Worm (Caenorhabditis elegans) whole organism, L3 larva: ENCODE measurements around the gene C49F5.5.
A peak's percentile ranks its signal among the peaks of the same experiment; 100 is the strongest.
"Not testable (repeated sequence)": the region's sequence is repeated elsewhere in the genome, so short reads cannot be mapped to it uniquely, and the experiment has no call there.

Source experiments
- R02D3.7 ChIP-seq: fragments of 150-350 bp; optimal IDR thresholded peaks from 2 replicates; lab custom pipeline; 2014; ENCODE audit warnings: missing biosample characterization, missing genetic modification characterization
- ama-1 ChIP-seq: fragments of 150-350 bp; optimal IDR thresholded peaks from 2 replicates; lab custom pipeline; 2018
- ceh-28 ChIP-seq: fragments of 150-350 bp; optimal IDR thresholded peaks from 2 replicates; lab custom pipeline; 2014; ENCODE audit warnings: missing biosample characterization, missing genetic modification reagents, missing genetic modification characterization
- ceh-82 ChIP-seq: fragments of 150-350 bp; optimal IDR thresholded peaks from 2 replicates; lab custom pipeline; 2014; ENCODE audit warnings: missing biosample characterization, missing genetic modification characterization
- ceh-9 ChIP-seq: sonication (generic microtip); optimal IDR thresholded peaks from 2 replicates; lab custom pipeline; 2018; ENCODE audit warnings: missing biosample characterization, missing genetic modification characterization
- daf-12 ChIP-seq: fragments of 150-350 bp; optimal IDR thresholded peaks from 2 replicates; lab custom pipeline; 2014; ENCODE audit warnings: missing biosample characterization, missing genetic modification reagents, missing genetic modification characterization
- elt-1 ChIP-seq: fragments of 150-350 bp; optimal IDR thresholded peaks from 2 replicates; lab custom pipeline; 2014; ENCODE audit warnings: missing biosample characterization, missing genetic modification characterization
- elt-2 ChIP-seq: sonication (generic microtip); optimal IDR thresholded peaks from 2 replicates; lab custom pipeline; 2016; ENCODE audit warnings: missing genetic modification reagents, mild to moderate bottlenecking, missing genetic modification characterization, missing compliant biosample characterization
- elt-3 ChIP-seq, 3 experiments: fragments of 150-350 bp in 1 of 3; sonication (generic microtip) in 2 of 3; optimal IDR thresholded peaks; 2 replicates in 2 of 3; 4 replicates in 1 of 3; lab custom pipeline; 2014 to 2017; ENCODE audit warnings: missing biosample characterization in 3 of 3, missing genetic modification characterization in 3 of 3
- fkh-10 ChIP-seq: sonication (generic microtip); optimal IDR thresholded peaks from 2 replicates; lab custom pipeline; 2017; ENCODE audit warnings: missing biosample characterization, missing genetic modification reagents, missing genetic modification characterization
- fos-1 ChIP-seq: fragments of 150-350 bp; optimal IDR thresholded peaks from 2 replicates; lab custom pipeline; 2014; ENCODE audit warnings: missing biosample characterization, missing genetic modification characterization
- hmg-11 ChIP-seq: sonication (generic microtip); optimal IDR thresholded peaks from 2 replicates; lab custom pipeline; 2016; ENCODE audit warnings: missing genetic modification characterization, missing compliant biosample characterization
- jun-1 ChIP-seq: fragments of 150-350 bp; optimal IDR thresholded peaks from 2 replicates; lab custom pipeline; 2014; ENCODE audit warnings: missing biosample characterization, missing genetic modification reagents, missing genetic modification characterization
- lin-15B ChIP-seq: fragments of 150-350 bp; optimal IDR thresholded peaks from 2 replicates; lab custom pipeline; 2014; ENCODE audit warnings: missing biosample characterization, missing genetic modification characterization
- lin-39 ChIP-seq: fragments of 150-350 bp; optimal IDR thresholded peaks from 2 replicates; lab custom pipeline; 2018; ENCODE audit warnings: missing biosample characterization, missing genetic modification reagents, missing genetic modification characterization
- lsy-12 ChIP-seq: sonication (generic microtip); optimal IDR thresholded peaks from 2 replicates; lab custom pipeline; 2016; ENCODE audit warnings: mild to moderate bottlenecking, missing genetic modification characterization, missing compliant biosample characterization
- mdl-1 ChIP-seq: fragments of 150-350 bp; optimal IDR thresholded peaks from 2 replicates; lab custom pipeline; 2014; ENCODE audit warnings: missing biosample characterization, missing genetic modification characterization
- mml-1 ChIP-seq: fragments of 150-350 bp; sonication (generic microtip); optimal IDR thresholded peaks from 3 replicates; lab custom pipeline; 2014; ENCODE audit warnings: missing biosample characterization, missing genetic modification characterization
- nfya-1 ChIP-seq: sonication (generic microtip); optimal IDR thresholded peaks from 2 replicates; lab custom pipeline; 2017; ENCODE audit warnings: missing genetic modification characterization, mild to moderate bottlenecking, missing compliant biosample characterization, antibody characterized with exemption, moderate library complexity; ENCODE audit not compliant: insufficient read depth
- nhr-11 ChIP-seq: fragments of 150-350 bp; optimal IDR thresholded peaks from 2 replicates; lab custom pipeline; 2014; ENCODE audit warnings: missing biosample characterization, missing genetic modification characterization
- nhr-23 ChIP-seq: fragments of 150-350 bp; optimal IDR thresholded peaks from 2 replicates; lab custom pipeline; 2014; ENCODE audit warnings: missing biosample characterization, missing genetic modification reagents, missing genetic modification characterization
- nhr-237 ChIP-seq: fragments of 150-350 bp; optimal IDR thresholded peaks from 2 replicates; lab custom pipeline; 2014; ENCODE audit warnings: missing biosample characterization, missing genetic modification characterization
- nhr-25 ChIP-seq: sonication (generic microtip); optimal IDR thresholded peaks from 2 replicates; lab custom pipeline; 2017; ENCODE audit warnings: missing biosample characterization, missing genetic modification characterization
- nhr-28 ChIP-seq: fragments of 150-350 bp; optimal IDR thresholded peaks from 2 replicates; lab custom pipeline; 2014; ENCODE audit warnings: missing biosample characterization, missing genetic modification characterization
- nhr-43 ChIP-seq: sonication (generic microtip); optimal IDR thresholded peaks from 2 replicates; lab custom pipeline; 2016; ENCODE audit warnings: mild to moderate bottlenecking, missing genetic modification characterization, missing compliant biosample characterization; ENCODE audit not compliant: poor library complexity, severe bottlenecking
- nhr-76 ChIP-seq: fragments of 150-350 bp; sonication (generic microtip); optimal IDR thresholded peaks from 5 replicates; lab custom pipeline; 2014; ENCODE audit warnings: missing biosample characterization, missing genetic modification characterization
- nhr-77 ChIP-seq: fragments of 150-350 bp; optimal IDR thresholded peaks from 2 replicates; lab custom pipeline; 2014; ENCODE audit warnings: missing biosample characterization, missing genetic modification characterization
- pha-4 ChIP-seq: fragments of 150-350 bp; optimal IDR thresholded peaks from 2 replicates; lab custom pipeline; 2014; ENCODE audit warnings: missing biosample characterization, missing genetic modification reagents, missing genetic modification characterization
- pqm-1 ChIP-seq: fragments of 150-350 bp; optimal IDR thresholded peaks from 2 replicates; lab custom pipeline; 2017; ENCODE audit warnings: missing biosample characterization, missing genetic modification characterization, inconsistent platforms
- skn-1 ChIP-seq: fragments of 150-350 bp; optimal IDR thresholded peaks from 2 replicates; lab custom pipeline; 2014; ENCODE audit warnings: missing biosample characterization, missing genetic modification characterization
- tbx-2 ChIP-seq: sonication (generic microtip); optimal IDR thresholded peaks from 2 replicates; lab custom pipeline; 2016; ENCODE audit warnings: mild to moderate bottlenecking, missing genetic modification characterization, missing compliant biosample characterization
- unc-39 ChIP-seq: sonication (generic microtip); optimal IDR thresholded peaks from 4 replicates; lab custom pipeline; 2017; ENCODE audit warnings: missing biosample characterization, missing genetic modification characterization
- unc-62 ChIP-seq: fragments of 150-350 bp; sonication (generic microtip); optimal IDR thresholded peaks from 4 replicates; lab custom pipeline; 2014; ENCODE audit warnings: missing biosample characterization, missing genetic modification reagents, missing genetic modification characterization
- ztf-11 ChIP-seq: fragments of 150-350 bp; optimal IDR thresholded peaks from 2 replicates; lab custom pipeline; 2014; ENCODE audit warnings: missing biosample characterization, missing genetic modification characterization
- ztf-4 ChIP-seq: fragments of 150-350 bp; optimal IDR thresholded peaks from 2 replicates; lab custom pipeline; 2014; ENCODE audit warnings: missing biosample characterization, missing genetic modification characterization

C49F5.5 gene

DNA sequence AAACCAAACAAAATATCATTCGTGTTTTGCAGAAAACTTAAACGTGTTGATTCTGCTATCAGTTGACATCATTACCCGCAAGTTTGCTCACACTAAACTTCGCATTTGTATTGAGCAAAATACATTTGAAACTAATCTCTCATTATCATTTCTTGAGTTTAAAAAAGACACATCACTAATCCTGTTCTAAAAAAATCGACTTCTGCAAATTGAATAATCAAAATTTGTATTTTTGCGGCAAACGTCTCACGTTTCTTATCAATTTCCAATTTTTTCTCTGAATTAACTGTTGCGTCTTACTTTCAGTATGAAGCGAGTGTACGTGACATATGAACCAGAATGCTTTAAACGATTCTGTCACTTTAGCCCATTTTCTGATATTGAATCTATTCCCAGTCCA lies 26.1 kb upstream of the C49F5.5 start, which contains the start of gene C49F5.8:
Gene C49F5.8, plus strand, starts transcription at position 301 of the 400 bp plus-strand sequence.
- no peak for TF ChIP-seq jun-1 (tag; lab: Kevin White, UChicago)
- no peak for TF ChIP-seq ceh-9
- no peak for TF ChIP-seq nhr-76 (tag; lab: Kevin White, UChicago)
- no peak for TF ChIP-seq lin-39
- no peak for TF ChIP-seq R02D3.7 (tag; lab: Kevin White, UChicago)
- TF ChIP-seq ama-1 (lab: Kevin White, UChicago): no peak
- no peak for TF ChIP-seq hmg-11 (tag; lab: Kevin White, UChicago)
- no peak for TF ChIP-seq ceh-28 (tag; lab: Kevin White, UChicago)
- no peak for TF ChIP-seq daf-12 (tag; lab: Kevin White, UChicago)
- no peak for TF ChIP-seq mml-1
- no peak for TF ChIP-seq lsy-12 (tag; lab: Kevin White, UChicago)
- TF ChIP-seq mdl-1 (tag; lab: Kevin White, UChicago): no peak
- TF ChIP-seq unc-39 (tag; lab: Kevin White, UChicago): no peak
- no peak for TF ChIP-seq ceh-82 (tag; lab: Kevin White, UChicago)
- no peak for TF ChIP-seq elt-2 (tag; lab: Kevin White, UChicago)
- no peak for TF ChIP-seq fkh-10
- TF ChIP-seq nhr-237 (tag; lab: Kevin White, UChicago): no peak

DNA sequence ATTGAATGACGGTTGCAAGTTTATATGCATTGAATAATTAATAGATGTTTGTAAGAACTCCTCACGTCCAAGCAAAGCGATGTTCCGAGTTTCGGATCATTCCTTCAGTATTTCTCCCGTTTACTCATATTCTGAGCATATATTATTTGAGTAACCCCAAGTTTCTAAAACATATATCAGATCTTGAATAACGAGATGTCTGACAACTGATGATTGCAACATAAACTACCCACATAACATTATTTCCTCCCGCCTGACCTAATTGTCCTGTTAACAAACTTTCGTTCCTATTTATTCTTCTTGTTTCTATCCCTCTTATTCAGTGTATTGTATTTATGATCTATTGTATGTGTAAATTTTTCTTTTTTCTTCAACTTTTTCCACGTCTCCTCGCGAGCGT lies 24.9 kb upstream of the C49F5.5 start, which contains the start of gene C49F5.13:
Gene C49F5.13, plus strand, starts transcription at position 301 of the 400 bp plus-strand sequence.
- not testable (repeated sequence) for TF ChIP-seq nhr-237 (tag; lab: Kevin White, UChicago); tbx-2; nhr-76 (tag; lab: Kevin White, UChicago)

DNA sequence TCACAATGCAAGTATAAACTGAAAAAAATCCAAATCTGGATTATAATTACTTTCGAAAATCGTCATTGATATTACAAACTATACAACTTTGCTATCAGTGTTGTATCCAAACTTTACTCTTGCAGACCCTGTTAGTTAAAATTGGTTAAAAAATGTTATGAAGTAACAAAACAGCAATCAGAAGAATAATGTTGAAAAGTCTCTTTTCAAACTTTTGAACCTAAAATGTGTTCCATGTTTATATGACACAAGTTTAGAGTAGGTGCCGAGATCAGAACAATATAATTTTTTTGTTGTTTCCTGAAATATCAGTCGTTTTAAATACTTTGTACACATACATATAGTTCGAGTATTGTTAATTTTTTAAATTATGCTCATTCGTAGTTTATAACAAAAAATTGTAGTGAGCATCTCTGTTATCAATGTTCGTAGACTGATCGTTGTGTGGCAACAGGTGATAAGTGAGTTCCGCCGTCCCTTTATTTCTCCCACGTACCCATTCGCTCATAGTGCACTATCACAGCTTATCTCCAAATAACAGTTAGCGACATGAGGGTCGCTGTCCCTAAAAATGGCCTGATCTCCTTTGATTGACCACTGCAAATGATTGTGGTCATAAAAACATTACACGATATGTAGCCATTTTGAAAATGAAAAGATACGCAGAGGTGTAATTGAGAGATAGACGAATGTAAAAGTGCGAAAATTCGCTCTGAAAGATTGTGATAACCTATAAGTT lies 23.8 kb upstream of the C49F5.5 start:
- TF ChIP-seq fkh-10: no peak
- TF ChIP-seq lin-15B (tag; lab: Kevin White, UChicago): no peak
- TF ChIP-seq ztf-11 (tag; lab: Kevin White, UChicago): no peak
- no peak for TF ChIP-seq ceh-28 (tag; lab: Kevin White, UChicago)
- no peak for TF ChIP-seq pha-4 (tag; lab: Kevin White, UChicago)
- no peak for TF ChIP-seq skn-1 (tag; lab: Kevin White, UChicago)
- peak; percentile 94 for TF ChIP-seq elt-2 (tag; lab: Kevin White, UChicago)
- peak; percentile 33 for TF ChIP-seq jun-1 (tag; lab: Kevin White, UChicago)
- TF ChIP-seq lin-39: no peak
- TF ChIP-seq pqm-1 (tag; lab: Kevin White, UChicago): peak; percentile 54
- peak in 2 of 3 experiments; percentile 22 to 68 for TF ChIP-seq elt-3 (tag; optimal IDR thresholded peaks at IDR 0.05; lab: Kevin White, UChicago)

DNA sequence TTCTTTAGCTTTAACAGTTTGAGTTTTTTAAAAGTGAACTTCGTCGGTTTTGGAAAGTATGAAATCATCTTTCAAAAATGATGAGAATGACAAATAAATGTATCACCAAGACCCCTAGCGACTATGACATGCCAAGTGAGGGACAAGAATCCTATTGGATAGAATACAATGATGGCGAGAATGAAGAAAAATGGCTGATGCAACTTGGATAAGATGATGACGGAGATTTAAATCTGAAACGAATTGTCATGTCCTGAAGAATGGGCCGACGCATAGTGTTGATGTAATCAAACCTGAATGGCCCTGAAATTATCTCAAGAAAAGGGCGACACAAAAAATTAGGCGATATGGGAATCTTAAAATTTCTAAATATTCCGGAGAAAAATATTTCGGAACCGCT lies 22.3 kb upstream of the C49F5.5 start:
- no peak for TF ChIP-seq jun-1 (tag; lab: Kevin White, UChicago)
- TF ChIP-seq elt-1 (tag; lab: Kevin White, UChicago): peak; percentile 74
- TF ChIP-seq nhr-25 (tag; lab: Kevin White, UChicago): peak; percentile 47
- TF ChIP-seq nhr-23 (tag; lab: Kevin White, UChicago): peak; percentile 27
- TF ChIP-seq ztf-4 (tag; lab: Kevin White, UChicago): no peak
- TF ChIP-seq, all 47 proteins: peak for 3

DNA sequence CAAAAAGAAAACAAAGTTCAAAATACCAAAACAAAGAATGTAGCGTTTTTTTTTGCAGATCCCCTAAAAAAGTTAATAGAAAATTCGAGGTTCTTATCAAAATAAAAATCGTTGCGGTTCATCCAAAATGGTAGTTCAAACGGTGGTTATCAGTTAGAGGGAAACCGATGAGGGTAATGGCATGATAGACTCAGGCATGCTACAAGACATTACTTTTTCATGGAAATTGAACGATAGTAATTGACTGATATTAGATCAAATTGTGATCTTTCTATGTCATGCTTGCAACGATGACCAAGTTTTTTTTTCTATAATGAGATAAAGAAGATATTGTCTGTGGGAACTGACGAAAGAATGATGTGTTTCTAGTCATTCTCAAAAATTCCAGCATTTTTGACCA lies 21.4 kb upstream of the C49F5.5 start:
- TF ChIP-seq nhr-43 (tag; lab: Kevin White, UChicago) (peak; percentile 10), nhr-76 (tag; lab: Kevin White, UChicago) (no peak), elt-2 (tag; lab: Kevin White, UChicago) (peak; percentile 83), mdl-1 (tag; lab: Kevin White, UChicago) (no peak), nfya-1 (tag; lab: Kevin White, UChicago) (peak; percentile 0), elt-3 (tag; optimal IDR thresholded peaks at IDR 0.05; lab: Kevin White, UChicago) (peak in 1 of 3 experiments; percentile 19), fos-1 (peak; percentile 40), nhr-77 (tag; lab: Kevin White, UChicago) (no peak), nhr-11 (tag; lab: Kevin White, UChicago) (no peak), daf-12 (tag; lab: Kevin White, UChicago) (no peak), pqm-1 (tag; lab: Kevin White, UChicago) (peak; percentile 93), lin-39 (no peak), R02D3.7 (tag; lab: Kevin White, UChicago) (no peak), nhr-28 (tag; lab: Kevin White, UChicago) (no peak), unc-62 (GFP tag; lab: Kevin White, UChicago) (no peak), tbx-2 (no peak)
